Worm (Caenorhabditis elegans) whole organism, midembryonic: ENCODE measurements around the gene znf-474.
A peak's percentile ranks its signal among the peaks of the same experiment; 100 is the strongest.

Experiments used
- T22C8.4 ChIP-seq: fragments of 200-800 bp; sonication (Bioruptor generic); IDR thresholded peaks from 2 replicates; pipeline ENCODE4 v1.3.6; 2022; ENCODE audit warnings: missing genetic modification characterization, missing compliant biosample characterization
- cog-1 ChIP-seq: sonication (generic microtip); optimal IDR thresholded peaks from 2 replicates; lab custom pipeline; 2016; ENCODE audit warnings: missing genetic modification characterization, missing compliant biosample characterization
- flt-1 ChIP-seq: fragments of 200-800 bp; sonication (Bioruptor generic); IDR thresholded peaks from 2 replicates; pipeline ENCODE4 v1.3.6; 2022; ENCODE audit warnings: missing genetic modification characterization, missing compliant biosample characterization
- klf-2 ChIP-seq: fragments of 200-800 bp; sonication (Bioruptor generic); conservative IDR thresholded peaks from 2 replicates; pipeline ENCODE4 v1.3.6; 2022; ENCODE audit warnings: missing genetic modification reagents, missing genetic modification characterization, missing compliant biosample characterization
- med-1 ChIP-seq: sonication (generic microtip); optimal IDR thresholded peaks from 2 replicates; lab custom pipeline; 2017; ENCODE audit warnings: missing genetic modification characterization, mild to moderate bottlenecking, missing compliant biosample characterization, antibody characterized with exemption, missing genetic modification reagents; ENCODE audit not compliant: insufficient read depth
- ref-1 ChIP-seq: fragments of 200-800 bp; sonication (Bioruptor generic); conservative IDR thresholded peaks from 2 replicates; pipeline ENCODE4 v1.3.6; 2022; ENCODE audit warnings: missing genetic modification reagents, missing genetic modification characterization, missing compliant biosample characterization
- tab-1 ChIP-seq: fragments of 200-800 bp; sonication (Bioruptor generic); IDR thresholded peaks from 2 replicates; pipeline ENCODE4 v1.3.6; 2022; ENCODE audit warnings: missing genetic modification characterization, missing compliant biosample characterization
- ztf-23 ChIP-seq: fragments of 200-800 bp; sonication (Bioruptor generic); IDR thresholded peaks from 2 replicates; pipeline ENCODE4 v1.3.6; 2022; ENCODE audit warnings: missing genetic modification reagents, missing genetic modification characterization, missing compliant biosample characterization
- ztf-29 ChIP-seq: fragments of 200-800 bp; sonication (Bioruptor generic); IDR thresholded peaks from 2 replicates; pipeline ENCODE4 v1.3.6; 2022; ENCODE audit warnings: missing genetic modification reagents, missing genetic modification characterization, missing compliant biosample characterization

The znf-474 gene

DNA sequence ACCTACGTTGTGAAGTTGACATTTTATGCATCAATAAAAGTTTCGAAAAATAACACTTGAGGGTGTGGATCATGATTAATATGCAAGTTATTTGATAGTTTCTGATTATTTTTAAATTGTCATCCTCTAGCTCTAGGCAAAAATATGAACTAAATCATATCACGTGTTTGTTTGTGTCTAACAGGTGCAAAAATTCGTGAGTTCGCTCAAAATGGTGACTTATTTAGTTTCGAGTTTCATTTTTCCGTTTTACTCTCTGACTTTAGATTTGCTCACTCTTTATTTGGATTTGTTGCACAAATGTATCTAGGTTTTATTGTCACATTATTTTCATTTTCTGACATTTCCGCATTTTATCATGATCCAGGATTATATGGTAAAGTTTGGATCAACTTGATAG, 31.4 kb upstream of the znf-474 start, which contains the start of gene lgc-16:
lgc-16 (plus strand) TSS at position 301 of the 400 bp plus-strand sequence.
- TF ChIP-seq flt-1 (no peak), cog-1 (no peak), ztf-23 (no peak), T22C8.4 (no peak), klf-2 (no peak), ref-1 (no peak), med-1 (no peak), tab-1 (GFP tag; lab: Robert Waterston, UW) (no peak), ztf-29 (GFP tag; lab: Robert Waterston, UW) (no peak)

DNA sequence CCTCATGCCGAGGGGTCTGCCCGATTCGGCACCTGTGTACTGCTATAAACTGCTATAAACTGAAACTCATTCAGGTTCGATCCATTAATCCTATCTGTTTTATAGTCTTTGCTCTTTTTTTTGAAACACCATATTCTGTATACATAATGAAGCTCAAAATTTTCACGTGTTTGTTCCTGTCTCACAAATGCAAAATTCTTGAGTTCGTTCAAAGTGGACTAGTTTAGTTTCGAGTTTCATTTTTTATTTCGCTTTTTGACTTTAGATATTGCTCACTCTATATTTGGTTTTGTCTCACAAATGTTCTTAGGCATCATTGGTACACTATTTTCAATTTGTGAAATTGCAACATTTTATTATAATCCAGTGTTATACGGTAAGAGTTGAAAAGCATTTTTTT, 28.4 kb upstream of the znf-474 start, which contains the start of gene lgc-17:
lgc-17 (plus strand) TSS at position 301 of the 400 bp plus-strand sequence.
- no peak for TF ChIP-seq med-1
- no peak for TF ChIP-seq flt-1
- no peak for TF ChIP-seq tab-1 (GFP tag; lab: Robert Waterston, UW)
- TF ChIP-seq T22C8.4, result no peak
- TF ChIP-seq klf-2, result no peak
- TF ChIP-seq ref-1, result no peak
- TF ChIP-seq ztf-23, result no peak
- TF ChIP-seq ztf-29 (GFP tag; lab: Robert Waterston, UW), result no peak

DNA sequence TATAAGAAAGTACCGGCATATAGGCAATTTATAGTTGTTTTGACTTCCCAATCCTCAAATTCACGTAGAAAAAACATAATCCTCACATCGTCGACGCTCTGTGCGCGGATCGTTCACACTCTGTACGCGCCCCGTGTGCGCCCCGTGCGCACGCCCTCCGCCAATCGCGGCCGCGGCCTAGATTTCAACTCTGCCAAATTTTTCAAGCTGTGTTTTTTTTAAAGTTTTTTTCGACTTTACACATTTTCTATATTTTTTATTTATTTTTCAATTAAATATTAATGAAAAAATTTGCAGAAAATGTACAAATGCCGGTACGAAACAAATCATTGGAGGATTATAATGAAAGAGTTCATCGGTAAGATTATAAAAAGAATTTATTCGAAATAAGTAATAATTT, 26.6 kb upstream of the znf-474 start, which contains the start of gene T01H10.11:
T01H10.11 (plus strand) TSS at position 301 of the 400 bp plus-strand sequence.
- no peak for TF ChIP-seq ref-1
- TF ChIP-seq ztf-29 (GFP tag; lab: Robert Waterston, UW), result no peak
- no peak for TF ChIP-seq ztf-23
- no peak for TF ChIP-seq cog-1
- TF ChIP-seq klf-2, result no peak
- TF ChIP-seq T22C8.4, result no peak
- TF ChIP-seq med-1, result no peak
- no peak for TF ChIP-seq tab-1 (GFP tag; lab: Robert Waterston, UW)
- no peak for TF ChIP-seq flt-1

DNA sequence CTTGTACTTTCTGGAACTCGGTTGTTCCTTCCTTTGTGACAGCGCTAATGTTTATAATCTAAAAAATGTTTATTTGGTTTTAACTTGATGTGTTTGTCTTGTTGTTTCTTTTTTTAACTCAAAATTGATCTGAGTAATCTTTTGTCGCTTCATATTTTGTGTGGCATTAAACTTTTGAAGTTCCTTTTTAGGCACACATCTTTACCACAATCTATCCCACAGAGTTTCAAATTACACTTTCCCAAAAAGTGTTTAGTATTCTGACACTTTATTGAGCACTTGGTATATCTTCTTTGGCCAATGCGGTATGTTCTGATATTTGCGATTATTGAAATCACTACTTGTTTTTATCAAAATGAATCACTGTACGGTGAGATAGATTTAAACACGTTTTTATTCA, 24.4 kb upstream of the znf-474 start, which contains the start of gene lgc-18:
lgc-18 (plus strand) TSS at position 301 of the 400 bp plus-strand sequence.
- TF ChIP-seq tab-1 (GFP tag; lab: Robert Waterston, UW) (no peak), flt-1 (no peak), ztf-23 (no peak), ztf-29 (GFP tag; lab: Robert Waterston, UW) (no peak), klf-2 (no peak), med-1 (no peak), cog-1 (no peak), T22C8.4 (no peak), ref-1 (no peak)

DNA sequence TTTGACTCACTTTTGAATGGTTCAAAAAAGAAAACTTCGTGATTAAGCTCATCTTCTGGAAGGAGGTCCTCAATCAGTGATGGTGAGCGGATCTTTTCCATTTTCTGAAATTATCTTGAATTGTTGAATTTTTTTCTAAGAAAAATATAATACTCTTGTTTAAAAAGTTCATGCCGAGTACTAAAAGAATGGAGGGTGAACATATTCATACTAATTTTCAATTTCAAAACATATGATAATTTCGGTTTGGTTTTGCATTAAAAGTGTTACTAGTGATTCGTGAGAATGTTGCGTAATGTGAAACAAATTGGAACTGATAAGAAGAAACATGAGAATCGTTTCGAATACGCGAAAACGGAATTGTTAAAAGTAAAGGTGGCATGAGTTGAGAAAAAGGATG, 8.7 kb upstream of the znf-474 start, which contains the start of gene lyst-1:
lyst-1 (minus strand) TSS at position 101 of the 400 bp plus-strand sequence.
- TF ChIP-seq ref-1 (no peak), T22C8.4 (no peak), med-1 (no peak), ztf-29 (GFP tag; lab: Robert Waterston, UW) (no peak), cog-1 (no peak)

DNA sequence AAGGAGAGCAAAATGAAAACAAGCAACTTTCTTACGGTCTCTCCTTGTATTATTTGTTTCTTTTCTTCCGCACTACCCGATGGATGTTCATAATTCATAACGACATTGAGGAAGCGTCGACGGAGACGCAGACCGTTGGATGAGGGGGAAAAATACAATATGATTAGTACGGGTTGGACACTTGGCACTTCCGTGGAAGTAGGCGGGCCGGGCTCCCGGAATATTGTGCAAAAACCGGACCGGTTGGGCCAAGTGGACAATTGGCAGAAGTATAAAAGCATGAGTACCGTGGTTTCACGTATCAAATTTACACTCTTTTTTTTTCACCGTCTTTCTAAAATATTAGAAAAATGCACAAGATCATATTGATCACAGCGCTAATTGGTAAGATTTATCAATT, 7.2 kb upstream of the znf-474 start, which contains the start of gene M153.3:
M153.3 (plus strand) TSS at position 301 of the 400 bp plus-strand sequence.
- TF ChIP-seq ztf-29 (GFP tag; lab: Robert Waterston, UW) (no peak), ref-1 (0 out of 2 replicates have a peak, but pooled peaks have one; percentile 26)

DNA sequence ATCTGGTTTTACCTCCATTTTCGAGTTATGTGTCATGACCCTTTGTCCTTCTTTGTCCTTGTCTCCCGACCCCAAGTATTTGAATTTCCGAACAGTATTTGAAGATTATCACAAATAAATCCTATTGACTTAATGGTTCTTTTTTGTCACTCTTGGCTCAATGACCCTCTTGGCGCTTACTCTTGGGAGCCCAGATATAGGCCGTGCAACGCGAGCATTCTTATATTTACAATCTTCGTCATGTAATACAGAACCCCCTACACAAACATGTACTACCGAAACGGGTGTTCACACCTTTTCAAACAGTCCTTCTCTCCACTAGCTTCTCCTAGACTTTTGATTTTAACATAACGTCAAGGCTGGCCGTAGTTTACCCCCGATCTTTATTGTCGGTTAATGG, 6.0 kb upstream of the znf-474 start, which contains the start of gene M153.5:
M153.5 (plus strand) TSS at position 301 of the 400 bp plus-strand sequence.
- TF ChIP-seq med-1, result no peak
- TF ChIP-seq flt-1, result no peak
- TF ChIP-seq tab-1 (GFP tag; lab: Robert Waterston, UW), result no peak
- TF ChIP-seq ref-1, result no peak

DNA sequence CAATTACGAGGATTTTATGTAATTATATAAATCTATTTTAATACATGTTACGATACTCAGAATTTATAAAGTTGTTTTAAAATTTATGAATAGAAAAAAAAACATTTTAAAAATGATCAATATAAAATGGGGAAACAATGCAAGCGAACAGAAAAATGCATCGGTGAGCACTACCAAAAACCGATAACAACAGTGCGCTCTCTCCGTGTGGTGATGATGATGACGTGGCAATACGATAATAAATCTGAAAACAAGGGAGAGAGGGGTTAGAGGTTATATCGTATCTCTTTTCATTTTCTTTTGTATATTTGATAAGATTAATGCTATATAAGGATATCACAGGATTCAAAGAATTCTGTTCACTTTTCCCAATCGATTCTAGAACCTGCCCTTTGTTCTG, 3.8 kb upstream of the znf-474 start:
- TF ChIP-seq ztf-23, result no peak
- TF ChIP-seq klf-2, result no peak
- TF ChIP-seq ztf-29 (GFP tag; lab: Robert Waterston, UW), result no peak
- no peak for TF ChIP-seq T22C8.4
- TF ChIP-seq cog-1, result no peak
- no peak for TF ChIP-seq med-1
- TF ChIP-seq flt-1, result no peak
- TF ChIP-seq tab-1 (GFP tag; lab: Robert Waterston, UW), result no peak
- TF ChIP-seq ref-1, result no peak

DNA sequence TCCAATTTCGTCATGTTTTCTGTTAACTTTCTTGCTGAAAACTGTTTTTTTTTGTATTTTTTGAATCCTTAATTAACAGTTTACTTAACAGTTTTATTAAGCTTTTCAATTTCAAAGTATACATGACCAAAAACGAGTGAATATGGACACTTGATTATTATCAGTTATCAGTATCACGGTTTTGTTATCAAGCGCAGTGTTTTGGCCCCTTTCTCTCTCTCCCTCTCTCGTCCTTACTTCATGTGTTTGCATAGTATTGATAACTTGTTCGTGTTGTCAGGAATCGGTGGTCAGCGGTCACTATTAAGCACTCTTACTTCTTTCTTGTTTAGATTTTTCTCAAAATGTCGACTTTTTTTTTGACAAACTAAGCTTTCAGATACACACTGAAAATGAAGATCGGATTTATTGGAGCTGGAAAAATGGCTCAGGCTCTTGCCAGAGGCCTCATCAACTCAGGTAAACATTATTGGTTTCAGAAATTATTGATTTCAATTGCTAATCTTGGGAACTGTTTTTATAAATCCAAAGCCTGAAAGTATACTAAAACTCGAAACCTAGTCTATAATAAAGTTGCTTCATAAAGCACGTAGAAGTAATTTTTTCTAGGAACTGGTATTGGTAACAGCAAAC, 3.2 kb upstream of the znf-474 start, which contains the start of gene pycr-1:
pycr-1 (plus strand) TSS at position 380 of the 633 bp plus-strand sequence.
- no peak for TF ChIP-seq flt-1
- TF ChIP-seq tab-1 (GFP tag; lab: Robert Waterston, UW), result no peak
- no peak for TF ChIP-seq cog-1
- TF ChIP-seq med-1, result no peak

DNA sequence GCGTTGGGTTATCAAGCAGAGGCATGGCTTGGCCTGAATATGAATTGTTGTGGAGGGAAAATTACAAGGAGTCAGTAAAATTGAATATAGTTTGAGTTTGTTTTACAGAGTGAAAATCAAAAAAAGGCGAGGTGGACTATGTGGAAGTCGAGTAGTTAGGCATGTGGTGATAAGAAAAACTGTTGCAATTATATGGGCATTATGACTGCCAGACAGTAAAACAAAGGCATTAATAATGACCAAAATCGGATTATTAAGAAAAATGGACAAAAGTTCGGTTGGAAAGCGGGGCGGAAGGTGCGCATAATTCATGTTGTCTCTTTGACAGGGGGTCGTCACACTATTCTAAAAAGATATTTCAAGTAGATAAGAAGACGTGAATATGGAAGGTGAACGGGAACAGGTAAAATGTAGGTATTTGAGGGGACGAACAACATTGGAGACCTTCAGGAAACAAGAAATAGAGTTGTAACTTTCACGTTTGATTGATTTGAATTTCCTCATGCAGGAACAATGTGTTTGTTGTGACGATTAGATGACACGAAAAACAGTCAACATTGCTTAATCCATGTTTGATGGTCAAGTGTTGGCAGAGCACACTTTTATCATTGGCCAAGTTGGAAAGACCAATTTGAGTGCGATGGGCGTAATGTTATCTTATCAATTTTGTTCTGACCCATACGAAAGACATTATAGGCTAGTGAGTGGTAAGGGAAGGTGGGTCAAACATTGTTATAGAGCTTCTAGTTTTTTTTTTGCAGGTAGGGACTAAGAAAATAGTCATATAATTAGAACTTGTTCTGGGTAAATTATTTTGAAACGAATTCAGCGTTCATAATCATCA, 4.6 kb downstream of the znf-474 start, which contains the start of gene mfsd-11:
mfsd-11 (minus strand) TSS at position 51 of the 844 bp plus-strand sequence.
- TF ChIP-seq ref-1, result no peak
- no peak for TF ChIP-seq tab-1 (GFP tag; lab: Robert Waterston, UW)
- no peak for TF ChIP-seq ztf-29 (GFP tag; lab: Robert Waterston, UW)
- TF ChIP-seq klf-2, result no peak

DNA sequence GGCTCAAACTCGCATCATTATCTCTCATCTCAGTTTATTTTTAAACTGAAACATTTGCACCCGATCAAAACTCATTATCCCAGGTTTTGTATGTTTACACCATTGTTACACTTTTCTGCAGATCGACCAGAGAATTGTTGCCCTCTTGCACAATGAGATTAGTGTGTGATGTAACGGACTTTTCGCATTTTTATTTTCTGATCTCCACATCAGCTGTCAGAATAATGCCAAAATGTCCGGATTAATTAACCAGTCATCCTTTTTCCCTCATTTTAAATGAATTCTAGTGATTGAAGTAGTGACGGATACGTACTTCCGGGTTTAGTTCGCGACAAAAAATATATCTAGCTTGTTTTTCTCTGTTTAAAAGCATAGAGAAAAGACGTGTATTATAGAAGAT, 8.9 kb downstream of the znf-474 start:
- TF ChIP-seq flt-1 (no peak), cog-1 (peak; percentile 0)
